Worm (Caenorhabditis elegans): ENCODE data around the gene syx-16.

DNA sequence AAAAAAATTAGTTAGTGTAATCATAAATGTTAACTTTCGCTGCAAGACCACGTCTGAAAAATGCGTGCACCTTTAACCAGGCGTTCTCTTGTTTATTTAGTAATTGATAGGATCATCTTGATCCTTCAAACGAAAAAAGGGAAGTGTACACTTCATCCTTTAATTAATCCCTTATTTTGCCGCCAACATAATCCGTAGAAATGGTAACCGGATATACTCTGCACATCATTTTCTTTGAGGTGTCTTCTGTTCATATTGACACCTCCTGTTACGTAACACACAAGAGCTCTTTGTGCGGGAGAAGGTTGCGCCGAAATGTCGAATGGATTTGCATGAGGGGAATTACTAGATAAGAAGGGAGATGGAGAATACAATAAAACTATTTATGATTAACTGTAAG, 39.8 kb upstream of the syx-16 start:
- TF ChIP-seq W03F9.2 (tag; optimal IDR thresholded peaks at IDR 0.05) (no peak), him-1 (tag; optimal IDR thresholded peaks at IDR 0.05) (no peak), dao-5 (tag; optimal IDR thresholded peaks at IDR 0.05) (no peak)

Measured in whole organism, L4/young adult.